Worm (Caenorhabditis elegans) whole organism, midembryonic: ENCODE data around the gene T20G5.9.

ENCODE experiments used
- T22C8.4 ChIP-seq: fragments of 200-800 bp; sonication (Bioruptor generic); IDR thresholded peaks from 2 replicates; pipeline ENCODE4 v1.3.6; 2022; ENCODE audit warnings: missing genetic modification characterization, missing compliant biosample characterization
- cog-1 ChIP-seq: sonication (generic microtip); optimal IDR thresholded peaks from 2 replicates; lab custom pipeline; 2016; ENCODE audit warnings: missing genetic modification characterization, missing compliant biosample characterization
- flt-1 ChIP-seq: fragments of 200-800 bp; sonication (Bioruptor generic); IDR thresholded peaks from 2 replicates; pipeline ENCODE4 v1.3.6; 2022; ENCODE audit warnings: missing genetic modification characterization, missing compliant biosample characterization
- klf-2 ChIP-seq: fragments of 200-800 bp; sonication (Bioruptor generic); conservative IDR thresholded peaks from 2 replicates; pipeline ENCODE4 v1.3.6; 2022; ENCODE audit warnings: missing genetic modification reagents, missing genetic modification characterization, missing compliant biosample characterization
- med-1 ChIP-seq: sonication (generic microtip); optimal IDR thresholded peaks from 2 replicates; lab custom pipeline; 2017; ENCODE audit warnings: missing genetic modification characterization, mild to moderate bottlenecking, missing compliant biosample characterization, antibody characterized with exemption, missing genetic modification reagents; ENCODE audit not compliant: insufficient read depth
- ref-1 ChIP-seq: fragments of 200-800 bp; sonication (Bioruptor generic); conservative IDR thresholded peaks from 2 replicates; pipeline ENCODE4 v1.3.6; 2022; ENCODE audit warnings: missing genetic modification reagents, missing genetic modification characterization, missing compliant biosample characterization
- tab-1 ChIP-seq: fragments of 200-800 bp; sonication (Bioruptor generic); IDR thresholded peaks from 2 replicates; pipeline ENCODE4 v1.3.6; 2022; ENCODE audit warnings: missing genetic modification characterization, missing compliant biosample characterization
- ztf-23 ChIP-seq: fragments of 200-800 bp; sonication (Bioruptor generic); IDR thresholded peaks from 2 replicates; pipeline ENCODE4 v1.3.6; 2022; ENCODE audit warnings: missing genetic modification reagents, missing genetic modification characterization, missing compliant biosample characterization
- ztf-29 ChIP-seq: fragments of 200-800 bp; sonication (Bioruptor generic); IDR thresholded peaks from 2 replicates; pipeline ENCODE4 v1.3.6; 2022; ENCODE audit warnings: missing genetic modification reagents, missing genetic modification characterization, missing compliant biosample characterization

ce11 chrIII:10244013-10244412, 34.4 kb downstream of the T20G5.9 start:
- TF ChIP-seq tab-1 (GFP tag; lab: Robert Waterston, UW) (no peak), flt-1 (no peak), med-1 (GFP tag; lab: Kevin White, UChicago) (no peak), ref-1 (GFP tag; lab: Robert Waterston, UW) (no peak), cog-1 (tag; lab: Kevin White, UChicago) (no peak), klf-2 (GFP tag; lab: Robert Waterston, UW) (no peak), ztf-29 (no peak), ztf-23 (no peak), T22C8.4 (GFP tag; lab: Robert Waterston, UW) (no peak)
